Worm (Caenorhabditis elegans) whole organism, L2 larva: ENCODE measurements around the gene flp-1.

Source experiments
- C34F6.9 ChIP-seq: fragments of 150-350 bp; optimal IDR thresholded peaks from 2 replicates; lab custom pipeline; 2014; ENCODE audit warnings: missing biosample characterization, missing genetic modification characterization
- F13H6.1 ChIP-seq: sonication (generic microtip); optimal IDR thresholded peaks from 2 replicates; lab custom pipeline; 2016; ENCODE audit warnings: missing genetic modification characterization, missing compliant biosample characterization
- R02D3.7 ChIP-seq: fragments of 150-350 bp; optimal IDR thresholded peaks from 2 replicates; lab custom pipeline; 2014; ENCODE audit warnings: missing biosample characterization, missing genetic modification characterization
- Y55F3AM.14 ChIP-seq: fragments of 200-800 bp; sonication (Bioruptor generic); optimal IDR thresholded peaks from 2 replicates; lab custom pipeline; 2018; ENCODE audit warnings: mild to moderate bottlenecking, missing genetic modification characterization, missing compliant biosample characterization
- ZK546.5 ChIP-seq: sonication (generic microtip); optimal IDR thresholded peaks from 2 replicates; lab custom pipeline; 2017; ENCODE audit warnings: missing biosample characterization, missing genetic modification characterization
- alr-1 ChIP-seq: fragments of 150-350 bp; optimal IDR thresholded peaks from 2 replicates; lab custom pipeline; 2014; ENCODE audit warnings: missing biosample characterization, missing genetic modification characterization
- aly-2 ChIP-seq: fragments of 150-350 bp; optimal IDR thresholded peaks from 2 replicates; lab custom pipeline; 2014; ENCODE audit warnings: missing biosample characterization, missing genetic modification characterization
- ama-1 ChIP-seq: fragments of 150-350 bp; optimal IDR thresholded peaks from 2 replicates; lab custom pipeline; 2018; ENCODE audit warnings: inconsistent platforms
- blmp-1 ChIP-seq: sonication (generic microtip); optimal IDR thresholded peaks from 2 replicates; lab custom pipeline; 2017; ENCODE audit warnings: missing genetic modification characterization, mild to moderate bottlenecking, missing compliant biosample characterization, antibody characterized with exemption, moderate library complexity; ENCODE audit not compliant: insufficient read depth
- ceh-16 ChIP-seq: fragments of 150-350 bp; optimal IDR thresholded peaks from 2 replicates; lab custom pipeline; 2014; ENCODE audit warnings: missing biosample characterization, missing genetic modification characterization
- ceh-82 ChIP-seq: fragments of 150-350 bp; optimal IDR thresholded peaks from 2 replicates; lab custom pipeline; 2014; ENCODE audit warnings: missing biosample characterization, missing genetic modification characterization
- crh-2 ChIP-seq: sonication (generic microtip); optimal IDR thresholded peaks from 2 replicates; lab custom pipeline; 2017; ENCODE audit warnings: missing biosample characterization, missing genetic modification characterization
- dmd-4 ChIP-seq: sonication (generic microtip); optimal IDR thresholded peaks from 2 replicates; lab custom pipeline; 2017; ENCODE audit warnings: missing biosample characterization, missing genetic modification characterization
- egl-27 ChIP-seq: sonication (generic microtip); optimal IDR thresholded peaks from 3 replicates; lab custom pipeline; 2017; ENCODE audit warnings: missing biosample characterization, missing genetic modification reagents, missing genetic modification characterization
- elt-1 ChIP-seq: fragments of 150-350 bp; optimal IDR thresholded peaks from 2 replicates; lab custom pipeline; 2014; ENCODE audit warnings: missing biosample characterization, missing genetic modification characterization
- elt-3 ChIP-seq: sonication (generic microtip); optimal IDR thresholded peaks from 2 replicates; lab custom pipeline; 2017; ENCODE audit warnings: missing biosample characterization, missing genetic modification characterization
- fos-1 ChIP-seq: fragments of 150-350 bp; optimal IDR thresholded peaks from 2 replicates; lab custom pipeline; 2014; ENCODE audit warnings: missing biosample characterization, missing genetic modification characterization
- gmeb-1 ChIP-seq: fragments of 150-350 bp; optimal IDR thresholded peaks from 2 replicates; lab custom pipeline; 2014; ENCODE audit warnings: missing biosample characterization, missing genetic modification characterization
- lin-11 ChIP-seq: fragments of 150-350 bp; sonication (generic microtip); optimal IDR thresholded peaks from 2 replicates; lab custom pipeline; 2014; ENCODE audit warnings: missing biosample characterization, missing genetic modification characterization, inconsistent platforms, mixed read lengths
- lin-13 ChIP-seq: fragments of 150-350 bp; optimal IDR thresholded peaks from 2 replicates; lab custom pipeline; 2014; ENCODE audit warnings: missing biosample characterization, missing genetic modification reagents, missing genetic modification characterization
- lin-39 ChIP-seq: fragments of 150-350 bp; optimal IDR thresholded peaks from 2 replicates; lab custom pipeline; 2014; ENCODE audit warnings: missing biosample characterization, missing genetic modification reagents, missing genetic modification characterization
- lsy-2 ChIP-seq, 2 experiments: fragments of 150-350 bp in 1 of 2; sonication (generic microtip) in 1 of 2; optimal IDR thresholded peaks; 2 replicates each; lab custom pipeline; 2014 to 2017; ENCODE audit warnings: missing biosample characterization in 2 of 2, missing genetic modification characterization in 2 of 2
- mab-5 ChIP-seq: fragments of 150-350 bp; optimal IDR thresholded peaks from 2 replicates; lab custom pipeline; 2014; ENCODE audit warnings: missing biosample characterization, missing genetic modification characterization
- mbf-1 ChIP-seq: sonication (generic microtip); optimal IDR thresholded peaks from 2 replicates; lab custom pipeline; 2017; ENCODE audit warnings: missing biosample characterization, missing genetic modification characterization
- nhr-10 ChIP-seq: sonication (generic microtip); optimal IDR thresholded peaks from 2 replicates; lab custom pipeline; 2017; ENCODE audit warnings: missing biosample characterization, missing genetic modification characterization
- nhr-11 ChIP-seq: fragments of 150-350 bp; optimal IDR thresholded peaks from 2 replicates; lab custom pipeline; 2014; ENCODE audit warnings: missing biosample characterization, missing genetic modification characterization
- nhr-12 ChIP-seq: fragments of 150-350 bp; optimal IDR thresholded peaks from 2 replicates; lab custom pipeline; 2014; ENCODE audit warnings: missing biosample characterization, missing genetic modification characterization
- nhr-129 ChIP-seq: fragments of 150-350 bp; optimal IDR thresholded peaks from 2 replicates; lab custom pipeline; 2014; ENCODE audit warnings: missing biosample characterization, missing genetic modification characterization
- nhr-23 ChIP-seq: fragments of 150-350 bp; optimal IDR thresholded peaks from 2 replicates; lab custom pipeline; 2014; ENCODE audit warnings: missing biosample characterization, missing genetic modification reagents, missing genetic modification characterization
- nhr-237 ChIP-seq: fragments of 150-350 bp; optimal IDR thresholded peaks from 2 replicates; lab custom pipeline; 2014; ENCODE audit warnings: missing biosample characterization, missing genetic modification characterization
- nhr-25 ChIP-seq: fragments of 150-350 bp; sonication (generic microtip); optimal IDR thresholded peaks from 3 replicates; lab custom pipeline; 2014; ENCODE audit warnings: missing biosample characterization, missing genetic modification characterization
- nhr-6 ChIP-seq: fragments of 150-350 bp; optimal IDR thresholded peaks from 2 replicates; lab custom pipeline; 2014; ENCODE audit warnings: missing biosample characterization, missing genetic modification characterization
- nhr-77 ChIP-seq: fragments of 150-350 bp; optimal IDR thresholded peaks from 2 replicates; lab custom pipeline; 2014; ENCODE audit warnings: missing biosample characterization, missing genetic modification characterization
- peb-1 ChIP-seq: fragments of 150-350 bp; optimal IDR thresholded peaks from 2 replicates; lab custom pipeline; 2014; ENCODE audit warnings: missing biosample characterization, missing genetic modification characterization
- sem-4 ChIP-seq: fragments of 150-350 bp; optimal IDR thresholded peaks from 2 replicates; lab custom pipeline; 2014; ENCODE audit warnings: missing biosample characterization, missing genetic modification reagents, missing genetic modification characterization
- skn-1 ChIP-seq: sonication (generic microtip); optimal IDR thresholded peaks from 2 replicates; lab custom pipeline; 2017; ENCODE audit warnings: missing biosample characterization, missing genetic modification characterization
- sma-3 ChIP-seq: sonication (generic microtip); optimal IDR thresholded peaks from 2 replicates; lab custom pipeline; 2016; ENCODE audit warnings: missing genetic modification reagents, missing genetic modification characterization, missing compliant biosample characterization
- sma-9 ChIP-seq, 2 experiments: fragments of 150-350 bp in 1 of 2; sonication (generic microtip) in 1 of 2; optimal IDR thresholded peaks; 2 replicates each; lab custom pipeline; 2014 to 2016; ENCODE audit warnings: missing genetic modification characterization in 2 of 2, mild to moderate bottlenecking in 1 of 2, missing biosample characterization in 1 of 2, missing compliant biosample characterization in 1 of 2, missing genetic modification reagents in 1 of 2, moderate library complexity in 1 of 2
- snpc-4 ChIP-seq: fragments of 150-350 bp; optimal IDR thresholded peaks from 2 replicates; lab custom pipeline; 2014; ENCODE audit warnings: missing biosample characterization, missing genetic modification characterization
- unc-39 ChIP-seq: fragments of 150-350 bp; optimal IDR thresholded peaks from 2 replicates; lab custom pipeline; 2014; ENCODE audit warnings: missing biosample characterization, missing genetic modification characterization
- unc-55 ChIP-seq: fragments of 150-350 bp; sonication (generic microtip); optimal IDR thresholded peaks from 3 replicates; lab custom pipeline; 2014; ENCODE audit warnings: missing biosample characterization, missing genetic modification reagents, missing genetic modification characterization
- unc-62 ChIP-seq: fragments of 150-350 bp; optimal IDR thresholded peaks from 2 replicates; lab custom pipeline; 2014; ENCODE audit warnings: missing biosample characterization, missing genetic modification reagents, missing genetic modification characterization
- zag-1 ChIP-seq: fragments of 150-350 bp; optimal IDR thresholded peaks from 2 replicates; lab custom pipeline; 2014; ENCODE audit warnings: missing biosample characterization, missing genetic modification characterization
- ztf-1 ChIP-seq: fragments of 200-800 bp; sonication (Bioruptor generic); conservative IDR thresholded peaks from 2 replicates; pipeline ENCODE4 v1.3.6; 2022; ENCODE audit warnings: missing genetic modification characterization, missing compliant biosample characterization
- ztf-11 ChIP-seq: sonication (generic microtip); optimal IDR thresholded peaks from 2 replicates; lab custom pipeline; 2017; ENCODE audit warnings: missing biosample characterization, missing genetic modification characterization
- ztf-4 ChIP-seq: fragments of 150-350 bp; optimal IDR thresholded peaks from 2 replicates; lab custom pipeline; 2014; ENCODE audit warnings: missing biosample characterization, missing genetic modification characterization

The flp-1 gene

ce11 chrIV:9165681-9166080 lies 21.2 kb downstream of the flp-1 start, which contains the start of gene C07C7.3:
Gene C07C7.3 (plus strand): TSS chrIV:9166051.
- TF ChIP-seq fos-1 (tag; lab: Kevin White, UChicago), result peak; percentile 90
- peak; percentile 71 for TF ChIP-seq skn-1 (tag; lab: Kevin White, UChicago)
- TF ChIP-seq mbf-1 (tag; lab: Kevin White, UChicago), result no peak
- no peak for TF ChIP-seq crh-2 (tag; lab: Kevin White, UChicago)

- TF ChIP-seq nhr-237 (no peak), unc-55 (peak; percentile 11), C34F6.9 (no peak)
- TF ChIP-seq, all 48 proteins: peak for 1
Observed at ce11 chrIV:9169764-9170163, 25.3 kb downstream of the flp-1 start.

- TF ChIP-seq nhr-237 (no peak), nhr-12 (tag; lab: Kevin White, UChicago) (no peak), ztf-1 (GFP tag; lab: Robert Waterston, UW) (no peak), mbf-1 (tag; lab: Kevin White, UChicago) (no peak), nhr-23 (no peak), ceh-82 (tag; lab: Kevin White, UChicago) (no peak), unc-55 (no peak), peb-1 (tag; lab: Kevin White, UChicago) (no peak), lin-13 (no peak), elt-1 (no peak), nhr-25 (tag; lab: Kevin White, UChicago) (no peak), egl-27 (tag; lab: Kevin White, UChicago) (no peak), nhr-6 (tag; lab: Kevin White, UChicago) (no peak), nhr-10 (tag; lab: Kevin White, UChicago) (no peak), nhr-77 (tag; lab: Kevin White, UChicago) (no peak), R02D3.7 (tag; lab: Kevin White, UChicago) (no peak)
Observed at ce11 chrIV:9184547-9184946, 40.0 kb downstream of the flp-1 start, which contains the start of gene C07C7.1. Gene C07C7.1 (plus strand): TSS chrIV:9184847.

ce11 chrIV:9191183-9191582 lies 46.7 kb downstream of the flp-1 start:
- no peak for TF ChIP-seq nhr-10 (tag; lab: Kevin White, UChicago)
- TF ChIP-seq ama-1 (lab: Kevin White, UChicago), result no peak
- no peak for TF ChIP-seq aly-2 (tag; lab: Kevin White, UChicago)
- TF ChIP-seq Y55F3AM.14 (GFP tag; lab: Kevin White, UChicago), result peak; percentile 42
- TF ChIP-seq ztf-4 (tag; lab: Kevin White, UChicago), result no peak
- peak; percentile 60 for TF ChIP-seq F13H6.1
- no peak for TF ChIP-seq alr-1 (tag; lab: Kevin White, UChicago)
- no peak for TF ChIP-seq mab-5
- TF ChIP-seq nhr-77 (tag; lab: Kevin White, UChicago), result peak; percentile 15
- no peak for TF ChIP-seq elt-3 (tag; lab: Kevin White, UChicago)
- no peak for TF ChIP-seq elt-1
- no peak for TF ChIP-seq blmp-1 (tag; lab: Kevin White, UChicago)
- TF ChIP-seq ceh-16, result no peak
- TF ChIP-seq skn-1 (tag; lab: Kevin White, UChicago), result no peak
- TF ChIP-seq nhr-25 (tag; lab: Kevin White, UChicago), result no peak
- peak; percentile 57 for TF ChIP-seq C34F6.9
- no peak for TF ChIP-seq unc-62 (GFP tag; lab: Kevin White, UChicago)
- no peak for TF ChIP-seq ztf-11 (tag; lab: Kevin White, UChicago)
- peak; percentile 48 for TF ChIP-seq zag-1 (tag; lab: Kevin White, UChicago)
- TF ChIP-seq lin-11 (tag; lab: Kevin White, UChicago), result peak; percentile 53
- no peak for TF ChIP-seq sem-4
- TF ChIP-seq snpc-4, result no peak
- TF ChIP-seq nhr-23, result no peak
- TF ChIP-seq ztf-1 (GFP tag; lab: Robert Waterston, UW), result no peak
- no peak for TF ChIP-seq nhr-12 (tag; lab: Kevin White, UChicago)
- TF ChIP-seq lsy-2 (tag; optimal IDR thresholded peaks at IDR 0.05; lab: Kevin White, UChicago), result peak in 1 of 2 experiments; percentile 17
- peak; percentile 73 for TF ChIP-seq crh-2 (tag; lab: Kevin White, UChicago)
- no peak for TF ChIP-seq nhr-237
- TF ChIP-seq nhr-11 (tag; lab: Kevin White, UChicago), result no peak
- peak; percentile 17 for TF ChIP-seq unc-55
- TF ChIP-seq sma-9 (GFP tag; optimal IDR thresholded peaks at IDR 0.05; lab: Kevin White, UChicago), result peak; percentile 77
- TF ChIP-seq sma-9 (tag; optimal IDR thresholded peaks at IDR 0.05; lab: Kevin White, UChicago), result no peak
- no peak for TF ChIP-seq nhr-6 (tag; lab: Kevin White, UChicago)
- no peak for TF ChIP-seq unc-39
- TF ChIP-seq dmd-4 (tag; lab: Kevin White, UChicago), result no peak
- peak; percentile 25 for TF ChIP-seq lin-13
- TF ChIP-seq ceh-82 (tag; lab: Kevin White, UChicago), result no peak
- TF ChIP-seq ZK546.5 (tag; lab: Kevin White, UChicago), result no peak
- peak; percentile 48 for TF ChIP-seq sma-3
- TF ChIP-seq nhr-129 (tag; lab: Kevin White, UChicago), result peak; percentile 92
- peak; percentile 67 for TF ChIP-seq gmeb-1 (tag; lab: Kevin White, UChicago)
- TF ChIP-seq egl-27 (tag; lab: Kevin White, UChicago), result peak; percentile 46
- no peak for TF ChIP-seq lin-39 (tag; lab: Kevin White, UChicago)
- no peak for TF ChIP-seq R02D3.7 (tag; lab: Kevin White, UChicago)
